Worm (Caenorhabditis elegans) whole organism, late embryonic: ENCODE results near the gene npr-7.

ENCODE experiments used
- C08G9.2 ChIP-seq: sonication (generic microtip); optimal IDR thresholded peaks from 2 replicates; lab custom pipeline; 2016; ENCODE audit warnings: mild to moderate bottlenecking, missing genetic modification characterization, moderate library complexity, missing compliant biosample characterization
- F13H6.1 ChIP-seq: sonication (generic microtip); optimal IDR thresholded peaks from 2 replicates; lab custom pipeline; 2016; ENCODE audit warnings: missing genetic modification characterization, missing compliant biosample characterization
- K02D7.2 ChIP-seq: sonication (generic microtip); optimal IDR thresholded peaks from 2 replicates; lab custom pipeline; 2017; ENCODE audit warnings: mild to moderate bottlenecking, missing genetic modification characterization, missing compliant biosample characterization
- K09A11.1 ChIP-seq: sonication (generic microtip); optimal IDR thresholded peaks from 2 replicates; lab custom pipeline; 2017; ENCODE audit warnings: antibody characterized with exemption, mild to moderate bottlenecking, missing genetic modification characterization, missing compliant biosample characterization; ENCODE audit not compliant: insufficient read depth
- T23F11.4 ChIP-seq: fragments of 200-800 bp; sonication (Bioruptor generic); optimal IDR thresholded peaks from 2 replicates; lab custom pipeline; 2018; ENCODE audit warnings: mild to moderate bottlenecking, missing genetic modification characterization, missing compliant biosample characterization
- ama-1 ChIP-seq: fragments of 150-350 bp; optimal IDR thresholded peaks from 2 replicates; lab custom pipeline; 2014
- ceh-2 ChIP-seq: sonication (generic microtip); optimal IDR thresholded peaks from 2 replicates; lab custom pipeline; 2016; ENCODE audit warnings: missing genotype, missing genetic modification characterization, missing compliant biosample characterization
- ceh-45 ChIP-seq: fragments of 200-800 bp; sonication (Bioruptor generic); IDR thresholded peaks from 2 replicates; pipeline ENCODE4 v1.3.6; 2022; ENCODE audit warnings: missing genetic modification reagents, missing genetic modification characterization, missing compliant biosample characterization
- ceh-48 ChIP-seq: sonication (generic microtip); optimal IDR thresholded peaks from 2 replicates; lab custom pipeline; 2016; ENCODE audit warnings: missing genetic modification characterization, inconsistent platforms, missing compliant biosample characterization
- ceh-6 ChIP-seq: fragments of 200-800 bp; sonication (Bioruptor generic); optimal IDR thresholded peaks from 2 replicates; lab custom pipeline; 2018; ENCODE audit warnings: mild to moderate bottlenecking, missing genetic modification characterization, missing compliant biosample characterization
- che-1 ChIP-seq: sonication (generic microtip); optimal IDR thresholded peaks from 2 replicates; lab custom pipeline; 2016; ENCODE audit warnings: mild to moderate bottlenecking, missing genetic modification characterization, missing compliant biosample characterization
- dmd-4 ChIP-seq: sonication (generic microtip); optimal IDR thresholded peaks from 2 replicates; lab custom pipeline; 2016; ENCODE audit warnings: borderline replicate concordance, missing genetic modification characterization, missing compliant biosample characterization
- dve-1 ChIP-seq: sonication (generic microtip); optimal IDR thresholded peaks from 2 replicates; lab custom pipeline; 2017; ENCODE audit warnings: antibody characterized with exemption, mild to moderate bottlenecking, missing genetic modification characterization, missing compliant biosample characterization
- elt-4 ChIP-seq: sonication (generic microtip); optimal IDR thresholded peaks from 2 replicates; lab custom pipeline; 2016; ENCODE audit warnings: missing genetic modification characterization, missing compliant biosample characterization
- eyg-1 ChIP-seq: sonication (generic microtip); optimal IDR thresholded peaks from 2 replicates; lab custom pipeline; 2016; ENCODE audit warnings: missing genotype, missing genetic modification characterization, missing compliant biosample characterization
- fax-1 ChIP-seq: sonication (generic microtip); optimal IDR thresholded peaks from 2 replicates; lab custom pipeline; 2016; ENCODE audit warnings: missing genotype, missing genetic modification characterization, missing compliant biosample characterization
- fkh-6 ChIP-seq: sonication (generic microtip); optimal IDR thresholded peaks from 2 replicates; lab custom pipeline; 2016; ENCODE audit warnings: missing genetic modification characterization, missing compliant biosample characterization
- gmeb-2 ChIP-seq: sonication (generic microtip); optimal IDR thresholded peaks from 2 replicates; lab custom pipeline; 2016; ENCODE audit warnings: missing genetic modification characterization, inconsistent platforms, missing compliant biosample characterization
- hlh-13 ChIP-seq: fragments of 200-800 bp; sonication (Bioruptor generic); optimal IDR thresholded peaks from 2 replicates; lab custom pipeline; 2018; ENCODE audit warnings: mild to moderate bottlenecking, missing genetic modification characterization, missing compliant biosample characterization
- hlh-15 ChIP-seq: sonication (generic microtip); optimal IDR thresholded peaks from 2 replicates; lab custom pipeline; 2016; ENCODE audit warnings: missing genetic modification characterization, missing compliant biosample characterization
- hlh-6 ChIP-seq: sonication (generic microtip); optimal IDR thresholded peaks from 2 replicates; lab custom pipeline; 2016; ENCODE audit warnings: missing genotype, missing genetic modification characterization, missing compliant biosample characterization
- hlh-8 ChIP-seq: sonication (generic microtip); optimal IDR thresholded peaks from 2 replicates; lab custom pipeline; 2016; ENCODE audit warnings: missing genotype, missing genetic modification characterization, missing compliant biosample characterization
- lin-11 ChIP-seq: fragments of 200-800 bp; sonication (Bioruptor generic); optimal IDR thresholded peaks from 2 replicates; lab custom pipeline; 2018; ENCODE audit warnings: mild to moderate bottlenecking, missing genetic modification characterization, missing compliant biosample characterization
- madf-2 ChIP-seq: sonication (generic microtip); optimal IDR thresholded peaks from 2 replicates; lab custom pipeline; 2017; ENCODE audit warnings: missing genetic modification characterization, missing compliant biosample characterization
- mec-3 ChIP-seq: sonication (generic microtip); optimal IDR thresholded peaks from 2 replicates; lab custom pipeline; 2016; ENCODE audit warnings: borderline replicate concordance, missing genetic modification characterization, missing compliant biosample characterization
- nfya-1 ChIP-seq: sonication (generic microtip); optimal IDR thresholded peaks from 2 replicates; lab custom pipeline; 2017; ENCODE audit warnings: missing genetic modification characterization, mild to moderate bottlenecking, missing compliant biosample characterization, antibody characterized with exemption, moderate library complexity
- nhr-11 ChIP-seq: fragments of 150-350 bp; optimal IDR thresholded peaks from 2 replicates; lab custom pipeline; 2014; ENCODE audit warnings: missing biosample characterization, missing genetic modification characterization
- nhr-232 ChIP-seq: sonication (generic microtip); optimal IDR thresholded peaks from 2 replicates; lab custom pipeline; 2016; ENCODE audit warnings: missing genetic modification characterization, missing compliant biosample characterization
- npax-4 ChIP-seq: sonication (generic microtip); optimal IDR thresholded peaks from 2 replicates; lab custom pipeline; 2016; ENCODE audit warnings: missing genetic modification characterization, missing compliant biosample characterization
- pat-9 ChIP-seq: fragments of 200-800 bp; sonication (Bioruptor generic); optimal IDR thresholded peaks from 2 replicates; lab custom pipeline; 2018; ENCODE audit warnings: mild to moderate bottlenecking, missing genetic modification characterization, moderate library complexity, missing compliant biosample characterization
- pha-2 ChIP-seq: sonication (generic microtip); optimal IDR thresholded peaks from 2 replicates; lab custom pipeline; 2017; ENCODE audit warnings: mild to moderate bottlenecking, missing genetic modification characterization, missing compliant biosample characterization
- pqm-1 ChIP-seq: sonication (generic microtip); optimal IDR thresholded peaks from 2 replicates; lab custom pipeline; 2016; ENCODE audit warnings: missing genetic modification characterization, missing compliant biosample characterization
- pros-1 ChIP-seq: fragments of 150-350 bp; optimal IDR thresholded peaks from 2 replicates; lab custom pipeline; 2014; ENCODE audit warnings: missing biosample characterization, missing genetic modification reagents, missing genetic modification characterization
- ref-2 ChIP-seq: sonication (generic microtip); optimal IDR thresholded peaks from 2 replicates; lab custom pipeline; 2016; ENCODE audit warnings: missing genetic modification characterization, missing compliant biosample characterization
- rnt-1 ChIP-seq: sonication (generic microtip); optimal IDR thresholded peaks from 2 replicates; lab custom pipeline; 2016; ENCODE audit warnings: missing genetic modification characterization, missing compliant biosample characterization
- tbx-2 ChIP-seq: sonication (generic microtip); optimal IDR thresholded peaks from 2 replicates; lab custom pipeline; 2016; ENCODE audit warnings: missing genetic modification characterization, missing compliant biosample characterization
- ttx-3 ChIP-seq: sonication (generic microtip); optimal IDR thresholded peaks from 2 replicates; lab custom pipeline; 2016; ENCODE audit warnings: missing genetic modification reagents, missing genetic modification characterization, missing compliant biosample characterization
- unc-3 ChIP-seq, 2 experiments: fragments of 200-800 bp in 1 of 2; sonication (Bioruptor generic) in 1 of 2; sonication (generic microtip) in 1 of 2; conservative IDR thresholded peaks in 1 of 2; optimal IDR thresholded peaks in 1 of 2; 2 replicates each; pipeline versions ENCODE4 v1.3.6 to Lab custom; 2016 to 2022; ENCODE audit warnings: missing compliant biosample characterization in 2 of 2, missing genetic modification characterization in 2 of 2, missing genetic modification reagents in 1 of 2
- unc-55 ChIP-seq: sonication (generic microtip); optimal IDR thresholded peaks from 2 replicates; lab custom pipeline; 2017; ENCODE audit warnings: missing biosample characterization, missing genetic modification reagents, missing genetic modification characterization
- zip-5 ChIP-seq: sonication (generic microtip); optimal IDR thresholded peaks from 2 replicates; lab custom pipeline; 2016; ENCODE audit warnings: missing genetic modification characterization, missing compliant biosample characterization
- ztf-16 ChIP-seq: sonication (generic microtip); optimal IDR thresholded peaks from 2 replicates; lab custom pipeline; 2017; ENCODE audit warnings: missing genetic modification characterization, missing compliant biosample characterization

npr-7 gene

DNA sequence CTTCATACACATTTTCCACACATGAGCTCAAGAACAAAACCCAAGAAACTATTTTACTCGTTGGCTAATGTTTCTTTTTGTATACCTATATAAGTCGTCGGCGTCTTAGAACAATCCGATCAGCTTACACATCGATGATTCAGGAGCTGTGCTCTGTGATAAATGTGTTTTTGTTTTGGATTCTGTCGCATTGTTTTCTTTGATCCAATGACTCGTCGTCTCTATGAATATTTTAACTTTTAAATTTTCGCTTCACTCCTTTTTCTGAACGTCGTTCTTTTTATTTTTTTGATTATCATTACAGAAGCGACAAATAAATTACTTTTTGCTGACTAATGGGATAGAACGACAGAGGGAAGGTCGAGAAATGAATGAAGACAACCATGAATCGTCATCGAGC is 27.6 kb downstream of the npr-7 start, which contains the start of gene B0416.3:
TSS of gene B0416.3 (plus strand) at position 301 of the 400 bp plus-strand sequence.
- TF ChIP-seq ceh-48 (tag; lab: Kevin White, UChicago) (no peak), gmeb-2 (no peak), elt-4 (tag; lab: Kevin White, UChicago) (no peak), ttx-3 (no peak), rnt-1 (tag; lab: Kevin White, UChicago) (no peak), dve-1 (tag; lab: Kevin White, UChicago) (no peak), pqm-1 (no peak)

DNA sequence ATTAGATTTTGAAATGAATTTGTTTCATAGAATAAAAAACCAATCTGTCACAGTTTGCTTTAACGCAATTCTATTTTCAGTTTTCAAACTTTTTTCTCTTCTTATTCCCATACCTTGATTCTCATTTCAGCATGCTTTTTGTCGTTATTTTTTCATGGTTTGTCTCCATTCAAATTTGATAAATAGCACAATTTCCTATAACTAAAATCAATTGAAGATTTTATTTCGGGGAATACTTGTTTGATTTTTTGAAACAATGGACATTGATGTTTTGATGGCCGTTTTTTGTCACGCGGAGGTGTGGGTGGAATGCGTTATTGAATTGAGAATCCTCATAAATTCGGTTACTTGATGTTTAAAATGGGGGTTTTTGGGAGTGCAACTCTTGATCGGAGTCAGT is 36.0 kb downstream of the npr-7 start, which contains the start of gene B0416.11:
TSS of gene B0416.11 (minus strand) at position 101 of the 400 bp plus-strand sequence.
- TF ChIP-seq fkh-6 (tag; lab: Kevin White, UChicago) (no peak), lin-11 (tag; lab: Kevin White, UChicago) (no peak), C08G9.2 (tag; lab: Kevin White, UChicago) (no peak), npax-4 (no peak), K02D7.2 (no peak), dmd-4 (tag; lab: Kevin White, UChicago) (no peak), eyg-1 (tag; lab: Kevin White, UChicago) (no peak), unc-3 (GFP tag; conservative IDR thresholded peaks at IDR 0.05; lab: Robert Waterston, UW) (no peak), unc-3 (tag; optimal IDR thresholded peaks at IDR 0.05; lab: Kevin White, UChicago) (no peak), unc-55 (GFP tag; lab: Kevin White, UChicago) (no peak), pha-2 (tag; lab: Kevin White, UChicago) (no peak), hlh-13 (no peak), nhr-232 (tag; lab: Kevin White, UChicago) (no peak), rnt-1 (tag; lab: Kevin White, UChicago) (no peak)

- no peak for TF ChIP-seq fkh-6 (tag; lab: Kevin White, UChicago)
- no peak for TF ChIP-seq ceh-48 (tag; lab: Kevin White, UChicago)
- no peak for TF ChIP-seq pat-9 (tag; lab: Kevin White, UChicago)
- TF ChIP-seq F13H6.1 (tag; lab: Kevin White, UChicago): no peak
- TF ChIP-seq zip-5 (tag; lab: Kevin White, UChicago): no peak
- TF ChIP-seq hlh-13: no peak
- TF ChIP-seq hlh-15 (tag; lab: Kevin White, UChicago): no peak
- no peak for TF ChIP-seq hlh-6 (tag; lab: Kevin White, UChicago)
- TF ChIP-seq ceh-45 (GFP tag; lab: Robert Waterston, UW): no peak
- TF ChIP-seq mec-3 (tag; lab: Kevin White, UChicago): no peak
- no peak for TF ChIP-seq npax-4
- no peak for TF ChIP-seq fax-1 (tag; lab: Kevin White, UChicago)
- TF ChIP-seq ceh-6 (GFP tag; lab: Kevin White, UChicago): no peak
- TF ChIP-seq unc-3 (GFP tag; conservative IDR thresholded peaks at IDR 0.05; lab: Robert Waterston, UW): no peak
- no peak for TF ChIP-seq unc-3 (tag; optimal IDR thresholded peaks at IDR 0.05; lab: Kevin White, UChicago)
- TF ChIP-seq dmd-4 (tag; lab: Kevin White, UChicago): no peak
- TF ChIP-seq, all 69 proteins: peak for 0
Measured at ce11 chrX:9278653-9279052, 40.3 kb downstream of the npr-7 start, which contains the start of gene B0416.4. Gene B0416.4, plus strand, starts transcription at chrX:9278953.

- TF ChIP-seq pqm-1: no peak
- no peak for TF ChIP-seq che-1 (tag; lab: Kevin White, UChicago)
- no peak for TF ChIP-seq K09A11.1
- TF ChIP-seq pros-1: no peak
- no peak for TF ChIP-seq T23F11.4 (GFP tag; lab: Kevin White, UChicago)
- TF ChIP-seq madf-2 (tag; lab: Kevin White, UChicago): no peak
- TF ChIP-seq K02D7.2: no peak
- TF ChIP-seq zip-5 (tag; lab: Kevin White, UChicago): no peak
- TF ChIP-seq ztf-16 (tag; lab: Kevin White, UChicago): no peak
- no peak for TF ChIP-seq nhr-11 (tag; lab: Kevin White, UChicago)
- no peak for TF ChIP-seq ref-2 (tag; lab: Kevin White, UChicago)
- no peak for TF ChIP-seq nfya-1 (tag; lab: Kevin White, UChicago)
- no peak for TF ChIP-seq ttx-3
- no peak for TF ChIP-seq hlh-8
- TF ChIP-seq ama-1 (lab: Kevin White, UChicago): no peak
- TF ChIP-seq tbx-2 (tag; lab: Kevin White, UChicago): no peak
- TF ChIP-seq ceh-2 (tag; lab: Kevin White, UChicago): no peak
- TF ChIP-seq gmeb-2: no peak
- no peak for TF ChIP-seq pat-9 (tag; lab: Kevin White, UChicago)
- TF ChIP-seq, all 69 proteins: peak for 0
Measured at ce11 chrX:9274574-9274973, 44.4 kb downstream of the npr-7 start, which contains the start of gene B0416.10. Gene B0416.10, minus strand, starts transcription at chrX:9274674.
